Fruit fly (Drosophila melanogaster) Kc167 (cell line): ENCODE results near the gene wls.

ENCODE experiments used
- Myc ChIP-seq: fragments of >200 bp; optimal IDR thresholded peaks from 2 replicates; lab custom pipeline; 2017; ENCODE audit warnings: missing external identifiers
- Sin3A ChIP-seq: fragments of >200 bp; optimal IDR thresholded peaks from 2 replicates; lab custom pipeline; 2018; ENCODE audit warnings: missing external identifiers
- h ChIP-seq: fragments of >200 bp; optimal IDR thresholded peaks from 3 replicates; lab custom pipeline; 2018; ENCODE audit warnings: missing external identifiers
- insv ChIP-seq: fragments of >200 bp; optimal IDR thresholded peaks from 3 replicates; lab custom pipeline; 2018; ENCODE audit warnings: missing external identifiers
- psq ChIP-seq: fragments of >200 bp; optimal IDR thresholded peaks from 2 replicates; lab custom pipeline; 2017; ENCODE audit warnings: missing external identifiers

DNA sequence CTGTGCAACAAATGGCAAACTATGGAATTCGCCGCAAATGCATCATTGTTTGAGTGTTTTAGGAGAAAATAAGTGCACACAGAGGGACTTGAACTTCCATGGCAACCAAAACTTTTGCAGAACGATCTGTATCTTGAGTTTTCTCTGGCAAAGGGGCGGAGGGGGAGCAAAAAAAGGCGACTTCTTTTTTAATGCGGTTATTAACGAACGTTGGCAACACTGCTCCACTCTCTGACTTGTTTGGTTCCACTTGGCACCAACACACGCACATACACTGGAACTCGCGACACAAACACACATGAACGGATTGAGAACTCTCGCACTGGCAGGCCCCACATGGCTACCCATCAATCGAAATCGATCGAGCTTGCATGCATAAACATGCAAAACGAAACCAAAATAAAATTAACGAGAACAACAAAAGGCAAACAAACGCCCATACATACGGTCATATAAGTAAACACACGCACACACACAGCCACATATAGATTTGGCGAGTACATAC is 50.0 kb downstream of the wls start:
- TF ChIP-seq h (no peak), psq (lab: Kevin White, UChicago) (no peak), Sin3A (lab: Kevin White, UChicago) (no peak), insv (lab: Kevin White, UChicago) (no peak), Myc (lab: Kevin White, UChicago) (no peak)
